Worm (Caenorhabditis elegans) whole organism, L1 larva: ENCODE measurements around the gene vhp-1.
A peak's percentile ranks its signal among the peaks of the same experiment; 100 is the strongest.

Source experiments
- F16B12.6 ChIP-seq: fragments of 150-350 bp; optimal IDR thresholded peaks from 2 replicates; lab custom pipeline; 2014; ENCODE audit warnings: missing biosample characterization, missing genetic modification characterization
- Y116A8C.19 ChIP-seq: sonication (generic microtip); optimal IDR thresholded peaks from 2 replicates; lab custom pipeline; 2016; ENCODE audit warnings: missing compliant biosample characterization, missing genetic modification characterization, borderline replicate concordance
- blmp-1 ChIP-seq: fragments of 150-350 bp; optimal IDR thresholded peaks from 2 replicates; lab custom pipeline; 2014; ENCODE audit warnings: missing biosample characterization, missing genetic modification characterization
- ceh-63 ChIP-seq: fragments of 200-800 bp; sonication (Bioruptor generic); optimal IDR thresholded peaks from 2 replicates; lab custom pipeline; 2018; ENCODE audit warnings: mild to moderate bottlenecking, missing genetic modification characterization, missing compliant biosample characterization
- ceh-82 ChIP-seq, 3 experiments: fragments of 150-350 bp in 1 of 3; sonication (generic microtip) in 2 of 3; optimal IDR thresholded peaks; 2 replicates each; lab custom pipeline; 2014 to 2017; ENCODE audit warnings: missing biosample characterization in 3 of 3, missing genetic modification characterization in 3 of 3
- ceh-88 ChIP-seq: fragments of 200-800 bp; sonication (Bioruptor generic); IDR thresholded peaks from 2 replicates; pipeline ENCODE4 v1.3.6; 2022; ENCODE audit warnings: missing genetic modification characterization, missing compliant biosample characterization
- ces-1 ChIP-seq: fragments of 150-350 bp; optimal IDR thresholded peaks from 2 replicates; lab custom pipeline; 2014; ENCODE audit warnings: missing biosample characterization, missing genetic modification reagents, missing genetic modification characterization
- dpl-1 ChIP-seq, 3 experiments: fragments of 150-350 bp in 2 of 3; sonication (generic microtip) in 1 of 3; optimal IDR thresholded peaks; 2 replicates each; lab custom pipeline; 2014 to 2017; ENCODE audit warnings: missing biosample characterization in 3 of 3, missing genetic modification characterization in 3 of 3, missing genetic modification reagents in 3 of 3
- efl-1 ChIP-seq, 4 experiments: fragments of 150-350 bp; optimal IDR thresholded peaks in 3 of 4; peaks in 1 of 4; 1 replicate in 1 of 4; 2 replicates in 3 of 4; lab custom pipeline; 2014; ENCODE audit warnings: missing biosample characterization in 2 of 4, missing genetic modification characterization in 2 of 4, missing genetic modification reagents in 2 of 4
- egl-13 ChIP-seq: sonication (generic microtip); optimal IDR thresholded peaks from 2 replicates; lab custom pipeline; 2016; ENCODE audit warnings: missing genotype, missing genetic modification reagents, missing genetic modification characterization, missing compliant biosample characterization
- egl-27 ChIP-seq, 2 experiments: fragments of 150-350 bp in 1 of 2; sonication (generic microtip); optimal IDR thresholded peaks; 3 replicates each; lab custom pipeline; 2017 to 2018; ENCODE audit warnings: missing biosample characterization in 2 of 2, missing genetic modification characterization in 2 of 2, missing genetic modification reagents in 2 of 2
- elt-2 ChIP-seq: sonication (generic microtip); optimal IDR thresholded peaks from 2 replicates; lab custom pipeline; 2016; ENCODE audit warnings: missing genetic modification characterization, mild to moderate bottlenecking, inconsistent platforms, missing compliant biosample characterization, missing genetic modification reagents
- fkh-8 ChIP-seq: sonication (generic microtip); optimal IDR thresholded peaks from 2 replicates; lab custom pipeline; 2016; ENCODE audit warnings: mild to moderate bottlenecking, missing genetic modification characterization, missing compliant biosample characterization
- fos-1 ChIP-seq: fragments of 150-350 bp; optimal IDR thresholded peaks from 2 replicates; lab custom pipeline; 2014; ENCODE audit warnings: missing biosample characterization, missing genetic modification characterization
- grh-1 ChIP-seq: fragments of 200-800 bp; sonication (Bioruptor generic); IDR thresholded peaks from 2 replicates; pipeline ENCODE4 v1.3.6; 2022; ENCODE audit warnings: missing genetic modification reagents, missing genetic modification characterization, missing compliant biosample characterization
- hlh-17 ChIP-seq: fragments of 200-800 bp; sonication (Bioruptor generic); optimal IDR thresholded peaks from 2 replicates; lab custom pipeline; 2018; ENCODE audit warnings: missing genetic modification characterization, mild to moderate bottlenecking, missing compliant biosample characterization, moderate library complexity, borderline replicate concordance
- isw-1 ChIP-seq: fragments of 200-800 bp; sonication (Bioruptor generic); IDR thresholded peaks from 2 replicates; pipeline ENCODE4 v1.3.6; 2022; ENCODE audit warnings: missing genetic modification characterization, missing compliant biosample characterization
- lin-13 ChIP-seq: fragments of 150-350 bp; optimal IDR thresholded peaks from 2 replicates; lab custom pipeline; 2014; ENCODE audit warnings: missing biosample characterization, missing genetic modification reagents, missing genetic modification characterization
- nhr-19 ChIP-seq: fragments of 200-800 bp; sonication (Bioruptor generic); conservative IDR thresholded peaks from 2 replicates; pipeline ENCODE4 v1.3.6; 2022; ENCODE audit warnings: missing genetic modification characterization, missing compliant biosample characterization
- nhr-20 ChIP-seq: sonication (generic microtip); optimal IDR thresholded peaks from 2 replicates; lab custom pipeline; 2016; ENCODE audit warnings: mild to moderate bottlenecking, missing genetic modification characterization, missing compliant biosample characterization
- nhr-77 ChIP-seq: fragments of 150-350 bp; optimal IDR thresholded peaks from 2 replicates; lab custom pipeline; 2014; ENCODE audit warnings: missing biosample characterization, missing genetic modification characterization
- nhr-84 ChIP-seq: sonication (generic microtip); optimal IDR thresholded peaks from 2 replicates; lab custom pipeline; 2017; ENCODE audit warnings: missing biosample characterization, missing genetic modification characterization
- nhr-85 ChIP-seq: sonication (generic microtip); peaks from one replicate; lab custom pipeline; 2016; ENCODE audit warnings: missing genetic modification characterization, inconsistent platforms, missing compliant biosample characterization
- nhr-90 ChIP-seq: sonication (generic microtip); optimal IDR thresholded peaks from 2 replicates; lab custom pipeline; 2016; ENCODE audit warnings: mild to moderate bottlenecking, missing genetic modification characterization, missing compliant biosample characterization; ENCODE audit not compliant: poor library complexity
- pax-3 ChIP-seq: fragments of 200-800 bp; sonication (Bioruptor generic); optimal IDR thresholded peaks from 2 replicates; lab custom pipeline; 2018; ENCODE audit warnings: mild to moderate bottlenecking, missing genetic modification characterization, moderate library complexity, missing compliant biosample characterization
- snpc-4 ChIP-seq: fragments of 150-350 bp; optimal IDR thresholded peaks from 2 replicates; lab custom pipeline; 2014; ENCODE audit warnings: missing biosample characterization, missing genetic modification characterization
- sptf-1 ChIP-seq: fragments of 150-350 bp; optimal IDR thresholded peaks from 2 replicates; lab custom pipeline; 2014; ENCODE audit warnings: missing biosample characterization, missing genetic modification characterization
- sup-37 ChIP-seq: fragments of 200-800 bp; sonication (Bioruptor generic); optimal IDR thresholded peaks from 2 replicates; lab custom pipeline; 2018; ENCODE audit warnings: mild to moderate bottlenecking, missing genetic modification characterization, missing compliant biosample characterization
- tbx-2 ChIP-seq: sonication (generic microtip); optimal IDR thresholded peaks from 2 replicates; lab custom pipeline; 2016; ENCODE audit warnings: missing genetic modification characterization, missing compliant biosample characterization
- unc-30 ChIP-seq: sonication (generic microtip); optimal IDR thresholded peaks from 2 replicates; lab custom pipeline; 2017; ENCODE audit warnings: missing biosample characterization, missing genetic modification characterization
- xbp-1 ChIP-seq: sonication (generic microtip); optimal IDR thresholded peaks from 2 replicates; lab custom pipeline; 2016; ENCODE audit warnings: missing genetic modification characterization, missing compliant biosample characterization
- zag-1 ChIP-seq: fragments of 150-350 bp; optimal IDR thresholded peaks from 2 replicates; lab custom pipeline; 2014; ENCODE audit warnings: missing biosample characterization, missing genetic modification characterization
- ztf-11 ChIP-seq, 2 experiments: sonication (generic microtip); optimal IDR thresholded peaks; 2 replicates each; lab custom pipeline; 2016 to 2017; ENCODE audit warnings: missing genetic modification characterization in 2 of 2, missing biosample characterization in 1 of 2, missing compliant biosample characterization in 1 of 2

vhp-1 gene

ce11 chrII:5350357-5350756 lies 27.3 kb downstream of the vhp-1 start, which contains the start of gene F09E5.8:
F09E5.8 (plus strand) TSS chrII:5350669.
- TF ChIP-seq nhr-19 (peak; percentile 59), grh-1 (GFP tag; lab: Robert Waterston, UW) (peak; percentile 32; the same call in 1 of the 2 replicates), ceh-88 (GFP tag; lab: Robert Waterston, UW) (peak; percentile 42; the same call in 1 of the 2 replicates), isw-1 (GFP tag; lab: Robert Waterston, UW) (peak; percentile 41)

DNA sequence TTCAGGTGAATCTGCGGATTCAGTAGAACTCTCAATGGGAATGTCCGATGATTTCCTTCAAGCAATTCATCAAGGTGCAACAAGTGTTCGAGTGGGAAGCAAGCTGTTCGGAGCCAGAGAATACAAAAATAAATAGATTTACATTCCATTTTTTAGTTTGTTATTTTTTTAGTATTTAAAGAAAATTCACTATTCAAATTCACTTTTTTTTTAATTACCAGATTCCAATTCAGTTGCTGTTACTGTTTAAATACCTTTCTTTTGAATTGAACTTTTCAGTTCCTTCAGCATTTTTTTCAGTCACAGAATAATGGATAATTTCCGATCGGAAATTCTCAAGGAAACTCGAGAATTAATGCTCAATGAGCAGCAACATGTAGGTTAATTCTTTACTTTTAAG lies 28.7 kb downstream of the vhp-1 start, which contains the start of gene F09E5.7:
Gene F09E5.7, plus strand, starts transcription at position 301 of the 400 bp plus-strand sequence.
- TF ChIP-seq ztf-11 (tag; optimal IDR thresholded peaks at IDR 0.05; lab: Kevin White, UChicago), result no peak
- no peak for TF ChIP-seq nhr-90 (tag; lab: Kevin White, UChicago)
- no peak for TF ChIP-seq dpl-1 (GFP tag; optimal IDR thresholded peaks at IDR 0.05; lab: Kevin White, UChicago)
- TF ChIP-seq zag-1 (tag; lab: Kevin White, UChicago), result no peak
- TF ChIP-seq snpc-4 (tag; lab: Kevin White, UChicago), result no peak
- no peak for TF ChIP-seq sptf-1 (tag; lab: Kevin White, UChicago)
- no peak for TF ChIP-seq fkh-8 (tag; lab: Kevin White, UChicago)
- TF ChIP-seq fos-1 (tag; lab: Kevin White, UChicago), result no peak
- TF ChIP-seq tbx-2 (tag; lab: Kevin White, UChicago), result no peak
- TF ChIP-seq xbp-1, result no peak
- TF ChIP-seq sup-37 (GFP tag; lab: Kevin White, UChicago), result no peak
- no peak for TF ChIP-seq egl-27 (tag; optimal IDR thresholded peaks at IDR 0.05; lab: Kevin White, UChicago)
- TF ChIP-seq ces-1 (GFP tag; lab: Kevin White, UChicago), result no peak

DNA sequence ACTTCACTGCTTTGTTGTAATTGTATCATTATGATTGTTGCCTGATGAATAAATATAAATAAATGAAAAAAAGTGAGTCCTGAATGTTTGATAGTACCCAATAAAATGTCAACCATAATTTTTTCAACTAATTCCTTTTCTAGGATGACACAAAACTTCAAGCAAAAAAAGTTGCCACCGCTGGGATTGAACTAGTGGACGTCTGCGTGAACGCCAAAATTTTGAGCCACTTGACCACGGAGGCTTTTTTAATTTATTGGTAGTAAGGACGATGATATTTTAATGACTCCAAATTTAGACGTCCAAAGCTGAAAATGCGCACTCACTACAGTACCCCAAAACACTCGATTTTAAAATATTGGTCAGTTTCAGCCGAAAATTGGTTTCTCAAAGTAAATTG lies 30.6 kb downstream of the vhp-1 start:
- TF ChIP-seq hlh-17 (GFP tag; lab: Kevin White, UChicago), result no peak
- TF ChIP-seq efl-1 (optimal IDR thresholded peaks at IDR 0.05; lab: Kevin White, UChicago), result no peak
- TF ChIP-seq efl-1 (GFP tag; optimal IDR thresholded peaks at IDR 0.05 in 1 of 2; lab: Kevin White, UChicago), result peak in 1 of 2 experiments; percentile 44
- no peak for TF ChIP-seq nhr-77 (tag; lab: Kevin White, UChicago)
- peak; percentile 10 for TF ChIP-seq elt-2 (tag; lab: Kevin White, UChicago)
- TF ChIP-seq fos-1 (tag; lab: Kevin White, UChicago), result no peak
- no peak for TF ChIP-seq nhr-90 (tag; lab: Kevin White, UChicago)

- TF ChIP-seq egl-13 (tag; lab: Kevin White, UChicago), result no peak
- TF ChIP-seq unc-30 (tag; lab: Kevin White, UChicago), result no peak
- TF ChIP-seq fkh-8 (tag; lab: Kevin White, UChicago), result no peak
- TF ChIP-seq nhr-84 (tag; lab: Kevin White, UChicago), result no peak
- no peak for TF ChIP-seq zag-1 (tag; lab: Kevin White, UChicago)
- TF ChIP-seq ceh-82 (tag; optimal IDR thresholded peaks at IDR 0.05; lab: Kevin White, UChicago), result no peak
- no peak for TF ChIP-seq ceh-63 (GFP tag; lab: Kevin White, UChicago)
- no peak for TF ChIP-seq pax-3 (tag; lab: Kevin White, UChicago)
- TF ChIP-seq lin-13 (GFP tag; lab: Kevin White, UChicago), result no peak
- no peak for TF ChIP-seq grh-1 (GFP tag; lab: Robert Waterston, UW)
- TF ChIP-seq Y116A8C.19, result no peak
- TF ChIP-seq nhr-20, result no peak
- no peak for TF ChIP-seq F16B12.6 (tag; lab: Kevin White, UChicago)
- TF ChIP-seq fos-1 (tag; lab: Kevin White, UChicago), result no peak
- no peak for TF ChIP-seq hlh-17 (GFP tag; lab: Kevin White, UChicago)
- no peak for TF ChIP-seq nhr-85
- TF ChIP-seq isw-1 (GFP tag; lab: Robert Waterston, UW), result no peak
- TF ChIP-seq blmp-1 (tag; lab: Kevin White, UChicago), result no peak
- no peak for TF ChIP-seq snpc-4 (tag; lab: Kevin White, UChicago)
- TF ChIP-seq nhr-19, result no peak
These were observed 32.3 kb downstream of the vhp-1 start, which contains the start of gene srg-69 for ce11 chrII:5355384-5355783. srg-69 (plus strand) TSS chrII:5355684.
